Worm (Caenorhabditis elegans) whole organism, L3 larva: ENCODE measurements around the gene F13E9.11.

Experiments
- fos-1 ChIP-seq: fragments of 150-350 bp; optimal IDR thresholded peaks from 2 replicates; lab custom pipeline; 2014; ENCODE audit warnings: missing biosample characterization, missing genetic modification characterization
- snpc-4 ChIP-seq: fragments of 150-350 bp; optimal IDR thresholded peaks from 2 replicates; lab custom pipeline; 2014; ENCODE audit warnings: missing biosample characterization, missing genetic modification characterization
- tbx-2 ChIP-seq: sonication (generic microtip); optimal IDR thresholded peaks from 2 replicates; lab custom pipeline; 2016; ENCODE audit warnings: mild to moderate bottlenecking, missing genetic modification characterization, missing compliant biosample characterization
- unc-62 ChIP-seq: fragments of 150-350 bp; sonication (generic microtip); optimal IDR thresholded peaks from 4 replicates; lab custom pipeline; 2014; ENCODE audit warnings: missing biosample characterization, missing genetic modification reagents, missing genetic modification characterization
- ztf-4 ChIP-seq: fragments of 150-350 bp; optimal IDR thresholded peaks from 2 replicates; lab custom pipeline; 2014; ENCODE audit warnings: missing biosample characterization, missing genetic modification characterization

ce11 chrIV:10899091-10899490 lies 30.2 kb upstream of the F13E9.11 start, which contains the start of the genes F13E9.9 and F13E9.19:
- TF ChIP-seq tbx-2 (tag; lab: Kevin White, UChicago) (no peak), fos-1 (tag; lab: Kevin White, UChicago) (no peak), ztf-4 (tag; lab: Kevin White, UChicago) (no peak), unc-62 (GFP tag; lab: Kevin White, UChicago) (no peak), snpc-4 (tag; lab: Kevin White, UChicago) (no peak)
